Fruit fly (Drosophila melanogaster): Measurements from ENCODE around the gene CG13305.
A peak's percentile ranks its signal among the peaks of the same experiment; 100 is the strongest.

Gene CG13305

DNA sequence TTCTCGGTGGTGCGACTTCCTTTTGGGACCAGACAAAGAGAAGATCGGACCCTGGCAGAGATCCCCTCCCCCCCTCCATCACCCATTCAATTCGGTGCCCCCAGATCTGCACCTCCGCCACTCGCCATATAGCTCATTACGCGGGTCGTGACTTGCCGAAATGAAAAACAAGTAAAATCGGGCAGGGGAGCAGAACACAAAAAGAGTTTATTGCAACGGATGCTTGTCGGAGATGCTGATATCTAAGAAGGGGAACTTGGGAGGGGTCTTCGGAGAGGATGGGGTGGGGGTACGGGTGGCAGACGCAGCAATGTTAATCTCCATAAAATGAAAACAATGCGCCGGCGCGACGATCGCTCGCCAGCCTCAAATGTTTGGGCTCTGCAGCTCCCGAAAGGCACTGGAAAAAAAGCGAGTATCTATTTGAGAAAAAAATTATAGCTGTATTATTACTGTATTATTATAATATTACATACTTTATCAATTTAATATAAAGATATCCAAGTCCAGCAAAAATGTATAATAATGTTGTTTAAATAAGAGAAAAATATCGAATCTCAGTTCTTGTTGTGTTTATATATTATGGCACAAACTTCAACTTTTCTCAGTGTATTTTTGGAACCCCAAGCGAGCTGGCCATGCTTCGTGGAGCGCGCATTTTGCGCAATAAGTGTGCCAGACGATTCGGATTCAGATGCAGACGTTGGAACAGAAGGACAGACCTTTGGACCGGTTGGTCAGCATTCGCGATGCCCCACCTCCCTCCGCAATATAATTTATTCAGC, 21.4 kb upstream of the CG13305 start (continued):
- peak; percentile 73 for TF ChIP-seq eg (GFP tag; IDR thresholded peaks at IDR 0.05)
- peak; percentile 88 for TF ChIP-seq fd59A (GFP tag; optimal IDR thresholded peaks at IDR 0.05)
- TF ChIP-seq CG8319 (GFP tag; optimal IDR thresholded peaks at IDR 0.05), result peak; percentile 74
- peak; percentile 89 for TF ChIP-seq CG3919 (GFP tag; optimal IDR thresholded peaks at IDR 0.05)
- TF ChIP-seq OdsH (GFP tag; optimal IDR thresholded peaks at IDR 0.05), result peak; percentile 87
- TF ChIP-seq salr (GFP tag; optimal IDR thresholded peaks at IDR 0.05), result peak; percentile 53 to 75
- peak; percentile 88 for TF ChIP-seq CG6792 (GFP tag; optimal IDR thresholded peaks at IDR 0.05)
- TF ChIP-seq pdm3 (GFP tag; optimal IDR thresholded peaks at IDR 0.05), result peak; percentile 64
- TF ChIP-seq Sox14 (GFP tag; optimal IDR thresholded peaks at IDR 0.05), result peak; percentile 57
- peak; percentile 69 for TF ChIP-seq Gug (GFP tag; IDR thresholded peaks at IDR 0.05)
- TF ChIP-seq CG6163 (GFP tag; IDR thresholded peaks at IDR 0.05), result peak; percentile 86
- peak; percentile 60 for TF ChIP-seq cyc (GFP tag; optimal IDR thresholded peaks at IDR 0.05)
- TF ChIP-seq ss (GFP tag; optimal IDR thresholded peaks at IDR 0.05), result peak; percentile 91 to 92
- peak; percentile 80 for TF ChIP-seq Eip93F (GFP tag; optimal IDR thresholded peaks at IDR 0.05)
- peak; percentile 83 for TF ChIP-seq CG11762 (GFP tag; optimal IDR thresholded peaks at IDR 0.05; ENCODE audit: insufficient read depth)
- TF ChIP-seq fkh (GFP tag; optimal IDR thresholded peaks at IDR 0.05), result no peak
- peak; percentile 85 for TF ChIP-seq Sox102F (GFP tag; optimal IDR thresholded peaks at IDR 0.05)
- peak; percentile 75 for TF ChIP-seq CG7368 (GFP tag; optimal IDR thresholded peaks at IDR 0.05)
- TF ChIP-seq esn (GFP tag; optimal IDR thresholded peaks at IDR 0.05), result peak; percentile 87
- peak; percentile 95 for TF ChIP-seq CG3032 (tag; optimal IDR thresholded peaks at IDR 0.05)
- TF ChIP-seq CG6276 (GFP tag; optimal IDR thresholded peaks at IDR 0.05), result peak; percentile 52
- TF ChIP-seq spab (GFP tag; optimal IDR thresholded peaks at IDR 0.05), result peak; percentile 90
- peak; percentile 35 for TF ChIP-seq Hr4 (GFP tag; optimal IDR thresholded peaks at IDR 0.05)
- peak; percentile 37 for TF ChIP-seq Ets21C (GFP tag; optimal IDR thresholded peaks at IDR 0.05)
- TF ChIP-seq Ets96B (tag; optimal IDR thresholded peaks at IDR 0.05), result peak; percentile 94
- peak; percentile 66 for TF ChIP-seq Blimp-1 (GFP tag; optimal IDR thresholded peaks at IDR 0.05)
- TF ChIP-seq Hr38 (GFP tag; optimal IDR thresholded peaks at IDR 0.05), result no peak
- TF ChIP-seq CG34406 (GFP tag; optimal IDR thresholded peaks at IDR 0.05), result peak; percentile 93
- peak; percentile 78 for TF ChIP-seq CG6854 (GFP tag; optimal IDR thresholded peaks at IDR 0.05)
- TF ChIP-seq Eip75B (GFP tag; optimal IDR thresholded peaks at IDR 0.05), result peak; percentile 72
- peak; percentile 78 for TF ChIP-seq CG11902 (GFP tag; optimal IDR thresholded peaks at IDR 0.05)

DNA sequence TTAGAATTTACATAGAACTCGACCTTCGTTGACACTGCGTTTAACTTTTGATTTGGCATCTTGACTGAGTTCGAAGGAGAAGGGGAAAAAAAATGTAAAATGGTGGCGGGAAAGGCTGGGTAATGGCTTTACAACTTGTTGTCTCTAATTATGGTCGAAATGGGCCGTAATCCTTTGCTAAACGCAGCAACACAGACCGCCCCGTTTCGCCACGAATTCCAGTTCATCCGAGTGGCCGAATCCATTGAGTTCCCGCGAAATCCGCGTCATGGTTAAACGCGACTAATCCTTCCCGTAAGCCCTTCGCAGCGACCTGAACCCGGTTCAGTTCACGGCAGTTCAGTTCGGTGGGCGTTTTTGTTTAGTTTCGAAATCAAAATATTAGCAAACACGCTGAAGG, 19.5 kb upstream of the CG13305 start:
- TF ChIP-seq CG34406 (GFP tag; optimal IDR thresholded peaks at IDR 0.05), result no peak
- no peak for TF ChIP-seq Hr38 (GFP tag; optimal IDR thresholded peaks at IDR 0.05)
- TF ChIP-seq CG10669 (GFP tag; optimal IDR thresholded peaks at IDR 0.05), result no peak
- no peak for TF ChIP-seq CG11902 (GFP tag; optimal IDR thresholded peaks at IDR 0.05)
- TF ChIP-seq esn (GFP tag; optimal IDR thresholded peaks at IDR 0.05), result no peak
- no peak for TF ChIP-seq Ets96B (tag; optimal IDR thresholded peaks at IDR 0.05)
- TF ChIP-seq achi (GFP tag; optimal IDR thresholded peaks at IDR 0.05), result no peak
- TF ChIP-seq Ets21C (GFP tag; optimal IDR thresholded peaks at IDR 0.05), result no peak
- TF ChIP-seq Sox102F (GFP tag; optimal IDR thresholded peaks at IDR 0.05), result no peak
- no peak for TF ChIP-seq svp (GFP tag)
- no peak for TF ChIP-seq CG3919 (GFP tag; optimal IDR thresholded peaks at IDR 0.05)
- TF ChIP-seq CG3032 (tag; optimal IDR thresholded peaks at IDR 0.05), result no peak

DNA sequence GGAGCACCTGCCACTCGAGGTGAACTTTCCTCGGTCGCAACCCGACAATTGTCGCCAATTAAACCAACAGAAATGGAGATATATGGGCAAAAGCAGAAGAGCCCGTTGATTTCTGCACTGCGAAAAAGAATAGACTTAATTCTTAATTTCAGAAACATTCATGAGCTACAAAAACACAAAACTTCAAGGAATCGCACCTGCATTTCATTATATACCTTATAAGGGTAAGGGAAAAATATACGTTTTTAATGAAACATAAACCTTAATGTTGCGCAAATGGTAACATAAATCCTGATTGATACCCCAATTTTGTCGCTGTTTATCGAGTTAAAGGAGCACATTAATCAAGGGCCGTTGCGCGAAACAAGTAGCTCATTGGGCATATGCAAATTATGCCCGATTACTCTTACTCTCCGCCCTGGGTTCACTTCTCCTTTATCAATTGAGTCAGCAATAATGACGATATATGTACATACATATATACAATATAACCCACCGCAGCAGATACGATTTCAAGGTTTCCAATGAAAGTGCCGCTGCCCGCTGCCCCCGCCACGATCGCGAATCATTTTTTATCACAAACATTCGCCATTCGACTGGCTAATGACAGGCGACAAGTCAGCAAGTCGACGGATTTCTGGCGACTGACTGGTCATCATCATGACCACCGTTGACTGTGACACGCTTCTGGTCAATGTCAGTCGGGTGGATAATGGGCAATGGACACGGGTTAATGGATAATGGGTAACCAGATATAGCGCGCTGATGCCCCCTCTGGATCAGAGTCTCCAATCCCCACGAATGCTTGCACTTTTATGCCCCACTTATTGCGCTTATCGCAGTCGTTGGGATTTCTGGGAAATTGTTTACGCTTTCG, 15.4 kb upstream of the CG13305 start:
- TF ChIP-seq pdm3 (GFP tag; optimal IDR thresholded peaks at IDR 0.05) (peak; percentile 47), CG6163 (GFP tag; IDR thresholded peaks at IDR 0.05) (no peak), topi (GFP tag; optimal IDR thresholded peaks at IDR 0.05) (peak; percentile 14), CG6276 (GFP tag; optimal IDR thresholded peaks at IDR 0.05) (no peak), CG6792 (GFP tag; optimal IDR thresholded peaks at IDR 0.05) (peak; percentile 38), CG11902 (GFP tag; optimal IDR thresholded peaks at IDR 0.05) (peak; percentile 4), Eip78C (GFP tag) (peak; percentile 89), CG8319 (GFP tag; optimal IDR thresholded peaks at IDR 0.05) (no peak), fkh (GFP tag; optimal IDR thresholded peaks at IDR 0.05) (no peak), acj6 (GFP tag; optimal IDR thresholded peaks at IDR 0.05) (peak; percentile 19), fd85E (GFP tag; optimal IDR thresholded peaks at IDR 0.05) (no peak), Hr38 (GFP tag; optimal IDR thresholded peaks at IDR 0.05) (no peak), vri (GFP tag; optimal IDR thresholded peaks at IDR 0.05) (no peak), Eip75B (GFP tag; optimal IDR thresholded peaks at IDR 0.05) (peak; percentile 11), eg (GFP tag; IDR thresholded peaks at IDR 0.05) (no peak), CG4318 (GFP tag; optimal IDR thresholded peaks at IDR 0.05) (no peak), CG11762 (GFP tag; optimal IDR thresholded peaks at IDR 0.05; ENCODE audit: insufficient read depth) (peak; percentile 1), Eip93F (GFP tag; optimal IDR thresholded peaks at IDR 0.05) (no peak), CG1621 (tag; optimal IDR thresholded peaks at IDR 0.05) (peak; percentile 21), CG9139 (GFP tag; optimal IDR thresholded peaks at IDR 0.05) (peak; percentile 3), CG15336 (GFP tag; IDR thresholded peaks at IDR 0.05) (no peak)

Measured in whole organism, prepupa.